Worm (Caenorhabditis elegans) whole organism, L2 larva: ENCODE data around the gene aat-2.

Experiments
- egl-27 ChIP-seq: sonication (generic microtip); optimal IDR thresholded peaks from 3 replicates; lab custom pipeline; 2017; ENCODE audit warnings: missing biosample characterization, missing genetic modification reagents, missing genetic modification characterization
- lin-13 ChIP-seq: fragments of 150-350 bp; optimal IDR thresholded peaks from 2 replicates; lab custom pipeline; 2014; ENCODE audit warnings: missing biosample characterization, missing genetic modification reagents, missing genetic modification characterization
- lin-39 ChIP-seq: fragments of 150-350 bp; optimal IDR thresholded peaks from 2 replicates; lab custom pipeline; 2014; ENCODE audit warnings: missing biosample characterization, missing genetic modification reagents, missing genetic modification characterization
- mab-5 ChIP-seq: fragments of 150-350 bp; optimal IDR thresholded peaks from 2 replicates; lab custom pipeline; 2014; ENCODE audit warnings: missing biosample characterization, missing genetic modification characterization
- nhr-12 ChIP-seq: fragments of 150-350 bp; optimal IDR thresholded peaks from 2 replicates; lab custom pipeline; 2014; ENCODE audit warnings: missing biosample characterization, missing genetic modification characterization
- nhr-237 ChIP-seq: fragments of 150-350 bp; optimal IDR thresholded peaks from 2 replicates; lab custom pipeline; 2014; ENCODE audit warnings: missing biosample characterization, missing genetic modification characterization
- nhr-25 ChIP-seq: fragments of 150-350 bp; sonication (generic microtip); optimal IDR thresholded peaks from 3 replicates; lab custom pipeline; 2014; ENCODE audit warnings: missing biosample characterization, missing genetic modification characterization
- nhr-77 ChIP-seq: fragments of 150-350 bp; optimal IDR thresholded peaks from 2 replicates; lab custom pipeline; 2014; ENCODE audit warnings: missing biosample characterization, missing genetic modification characterization
- unc-55 ChIP-seq: fragments of 150-350 bp; sonication (generic microtip); optimal IDR thresholded peaks from 3 replicates; lab custom pipeline; 2014; ENCODE audit warnings: missing biosample characterization, missing genetic modification reagents, missing genetic modification characterization
- unc-62 ChIP-seq: fragments of 150-350 bp; optimal IDR thresholded peaks from 2 replicates; lab custom pipeline; 2014; ENCODE audit warnings: missing biosample characterization, missing genetic modification reagents, missing genetic modification characterization
- zag-1 ChIP-seq: fragments of 150-350 bp; optimal IDR thresholded peaks from 2 replicates; lab custom pipeline; 2014; ENCODE audit warnings: missing biosample characterization, missing genetic modification characterization
- ztf-11 ChIP-seq: sonication (generic microtip); optimal IDR thresholded peaks from 2 replicates; lab custom pipeline; 2017; ENCODE audit warnings: missing biosample characterization, missing genetic modification characterization
- ztf-4 ChIP-seq: fragments of 150-350 bp; optimal IDR thresholded peaks from 2 replicates; lab custom pipeline; 2014; ENCODE audit warnings: missing biosample characterization, missing genetic modification characterization

- no peak for TF ChIP-seq lin-39 (tag; lab: Kevin White, UChicago)
- TF ChIP-seq unc-55 (GFP tag; lab: Kevin White, UChicago): no peak
- no peak for TF ChIP-seq nhr-25 (tag; lab: Kevin White, UChicago)
- no peak for TF ChIP-seq egl-27 (tag; lab: Kevin White, UChicago)
- no peak for TF ChIP-seq nhr-77 (tag; lab: Kevin White, UChicago)
- TF ChIP-seq mab-5: no peak
- no peak for TF ChIP-seq zag-1
- no peak for TF ChIP-seq nhr-12 (tag; lab: Kevin White, UChicago)
- TF ChIP-seq ztf-4 (tag; lab: Kevin White, UChicago): no peak
- TF ChIP-seq ztf-11 (tag; lab: Kevin White, UChicago): no peak
- TF ChIP-seq nhr-237 (tag; lab: Kevin White, UChicago): no peak
- TF ChIP-seq unc-62 (GFP tag; lab: Kevin White, UChicago): no peak
- no peak for TF ChIP-seq lin-13
Observed at ce11 chrV:9287460-9287859, 41.3 kb upstream of the aat-2 start, which contains the start of gene lron-2.
